Worm (Caenorhabditis elegans): ENCODE measurements around the gene cpg-9.

DNA sequence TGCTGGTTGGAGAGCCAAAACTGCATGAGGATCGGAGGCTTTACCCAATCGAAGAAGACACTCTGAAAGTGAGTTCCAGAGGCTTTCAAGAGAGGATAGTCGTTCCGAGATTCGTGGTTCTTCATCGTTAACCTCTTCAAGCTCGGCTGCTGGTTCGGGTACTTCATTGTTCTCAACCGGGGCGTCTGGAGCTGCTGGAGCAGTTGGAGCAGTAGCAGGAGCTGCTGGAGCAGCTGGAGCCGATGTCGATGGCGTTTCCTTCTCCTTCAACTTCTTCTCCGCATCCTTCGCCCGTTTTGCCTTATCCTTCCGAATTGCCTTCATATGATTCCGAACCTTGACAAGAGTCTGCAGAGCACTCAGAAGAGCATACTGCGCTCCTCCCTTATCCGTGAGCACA lies 34.6 kb downstream of the cpg-9 start:
- TF ChIP-seq alr-1 (tag; optimal IDR thresholded peaks at IDR 0.05) (no peak), lsy-2 (tag; optimal IDR thresholded peaks at IDR 0.05) (no peak), nhr-237 (tag; optimal IDR thresholded peaks at IDR 0.05) (no peak), snpc-4 (tag; optimal IDR thresholded peaks at IDR 0.05) (no peak), elt-3 (tag; optimal IDR thresholded peaks at IDR 0.05) (no peak), ceh-82 (tag; optimal IDR thresholded peaks at IDR 0.05) (no peak), skn-1 (tag; optimal IDR thresholded peaks at IDR 0.05) (no peak), ama-1 (optimal IDR thresholded peaks at IDR 0.05) (no peak), unc-39 (tag; optimal IDR thresholded peaks at IDR 0.05) (no peak), nhr-12 (tag; optimal IDR thresholded peaks at IDR 0.05) (no peak), F13H6.1 (tag; optimal IDR thresholded peaks at IDR 0.05) (no peak), ceh-16 (tag; optimal IDR thresholded peaks at IDR 0.05) (no peak), R02D3.7 (tag; optimal IDR thresholded peaks at IDR 0.05) (no peak), sma-3 (GFP tag; optimal IDR thresholded peaks at IDR 0.05) (no peak)
